Worm (Caenorhabditis elegans) whole organism, young adult: ENCODE data around the gene K10H10.6.

Source experiments
- C06A6.2 ChIP-seq: fragments of 200-800 bp; sonication (Bioruptor generic); conservative IDR thresholded peaks from 2 replicates; pipeline ENCODE4 v1.3.6; 2022; ENCODE audit warnings: missing genetic modification characterization, missing compliant biosample characterization
- C17E4.6 ChIP-seq: fragments of 200-800 bp; sonication (Bioruptor generic); IDR thresholded peaks from 2 replicates; pipeline ENCODE4 v1.3.6; 2022; ENCODE audit warnings: missing genetic modification reagents, missing genetic modification characterization, missing compliant biosample characterization
- D2030.7 ChIP-seq: fragments of 200-800 bp; sonication (Bioruptor generic); IDR thresholded peaks from 2 replicates; pipeline ENCODE4 v1.3.6; 2022; ENCODE audit warnings: missing genetic modification reagents, missing genetic modification characterization, missing compliant biosample characterization
- F22D6.2 ChIP-seq: sonication (generic microtip); optimal IDR thresholded peaks from 2 replicates; lab custom pipeline; 2016; ENCODE audit warnings: mild to moderate bottlenecking, missing genetic modification characterization, missing compliant biosample characterization
- F23B12.7 ChIP-seq: sonication (generic microtip); optimal IDR thresholded peaks from 2 replicates; lab custom pipeline; 2017; ENCODE audit warnings: missing genetic modification characterization, mild to moderate bottlenecking, missing compliant biosample characterization, antibody characterized with exemption, moderate library complexity; ENCODE audit not compliant: insufficient read depth
- F33H1.4 ChIP-seq: fragments of 200-800 bp; sonication (Bioruptor generic); IDR thresholded peaks from 2 replicates; pipeline ENCODE4 v1.3.6; 2022; ENCODE audit warnings: missing genetic modification reagents, missing genetic modification characterization, missing compliant biosample characterization
- F49E8.2 ChIP-seq: sonication (generic microtip); optimal IDR thresholded peaks from 3 replicates; lab custom pipeline; 2017; ENCODE audit warnings: missing genetic modification characterization, mild to moderate bottlenecking, missing compliant biosample characterization, antibody characterized with exemption, moderate library complexity; ENCODE audit not compliant: insufficient read depth
- K11D2.4 ChIP-seq: fragments of 200-800 bp; sonication (Bioruptor generic); IDR thresholded peaks from 2 replicates; pipeline ENCODE4 v1.3.6; 2022; ENCODE audit warnings: missing genetic modification reagents, missing genetic modification characterization, missing compliant biosample characterization
- aptf-2 ChIP-seq: fragments of 200-800 bp; sonication (Bioruptor generic); conservative IDR thresholded peaks from 2 replicates; pipeline ENCODE4 v1.3.6; 2022; ENCODE audit warnings: missing genetic modification reagents, missing genetic modification characterization, missing compliant biosample characterization
- cebp-2 ChIP-seq: fragments of 200-800 bp; sonication (Bioruptor generic); IDR thresholded peaks from 2 replicates; pipeline ENCODE4 v1.3.6; 2022; ENCODE audit warnings: missing genetic modification characterization, missing compliant biosample characterization
- ceh-100 ChIP-seq: fragments of 200-800 bp; sonication (Bioruptor generic); IDR thresholded peaks from 2 replicates; pipeline ENCODE4 v1.3.6; 2022; ENCODE audit warnings: missing genetic modification reagents, missing genetic modification characterization, missing compliant biosample characterization
- ceh-40 ChIP-seq: fragments of 200-800 bp; sonication (Bioruptor generic); IDR thresholded peaks from 2 replicates; pipeline ENCODE4 v1.3.6; 2022; ENCODE audit warnings: missing genetic modification characterization, missing compliant biosample characterization
- ceh-91 ChIP-seq: fragments of 200-800 bp; sonication (Bioruptor generic); IDR thresholded peaks from 2 replicates; pipeline ENCODE4 v1.3.6; 2022; ENCODE audit warnings: missing genetic modification reagents, missing genetic modification characterization, missing compliant biosample characterization
- die-1 ChIP-seq: sonication (generic microtip); optimal IDR thresholded peaks from 2 replicates; lab custom pipeline; 2016; ENCODE audit warnings: missing genotype, mild to moderate bottlenecking, missing genetic modification characterization, missing compliant biosample characterization
- dox-1 ChIP-seq: fragments of 200-800 bp; sonication (Bioruptor generic); IDR thresholded peaks from 2 replicates; pipeline ENCODE4 v1.3.6; 2022; ENCODE audit warnings: missing genetic modification reagents, missing genetic modification characterization, missing compliant biosample characterization
- dpl-1 ChIP-seq: fragments of 150-350 bp; optimal IDR thresholded peaks from 2 replicates; lab custom pipeline; 2014; ENCODE audit warnings: missing biosample characterization, missing genetic modification reagents, missing genetic modification characterization
- efl-1 ChIP-seq: fragments of 150-350 bp; optimal IDR thresholded peaks from 2 replicates; lab custom pipeline; 2014; ENCODE audit warnings: missing biosample characterization, missing genetic modification reagents, missing genetic modification characterization
- egl-18 ChIP-seq: fragments of 200-800 bp; sonication (Bioruptor generic); IDR thresholded peaks from 2 replicates; pipeline ENCODE4 v1.3.6; 2022; ENCODE audit warnings: missing genetic modification reagents, missing genetic modification characterization, missing compliant biosample characterization
- egrh-3 ChIP-seq: fragments of 200-800 bp; sonication (Bioruptor generic); IDR thresholded peaks from 2 replicates; pipeline ENCODE4 v1.3.6; 2022; ENCODE audit warnings: missing genetic modification reagents, missing genetic modification characterization, missing compliant biosample characterization
- him-1 ChIP-seq: sonication (generic microtip); optimal IDR thresholded peaks from 2 replicates; lab custom pipeline; 2016; ENCODE audit warnings: missing genotype, missing genetic modification reagents, missing genetic modification characterization, missing compliant biosample characterization
- hmg-1.2 ChIP-seq: fragments of 200-800 bp; sonication (Bioruptor generic); IDR thresholded peaks from 2 replicates; pipeline ENCODE4 v1.3.6; 2022; ENCODE audit warnings: missing genetic modification reagents, missing genetic modification characterization, missing compliant biosample characterization
- lin-35 ChIP-seq, 3 experiments: fragments of 150-350 bp in 2 of 3; sonication (generic microtip) in 1 of 3; optimal IDR thresholded peaks; 2 replicates each; lab custom pipeline; 2014 to 2018; ENCODE audit warnings: missing biosample characterization in 3 of 3, missing genetic modification characterization in 3 of 3, missing genetic modification reagents in 3 of 3
- lin-54 ChIP-seq: fragments of 200-800 bp; sonication (Bioruptor generic); optimal IDR thresholded peaks from 2 replicates; lab custom pipeline; 2018; ENCODE audit warnings: mild to moderate bottlenecking, missing genetic modification characterization, missing compliant biosample characterization
- lsl-1 ChIP-seq: fragments of 200-800 bp; sonication (Bioruptor generic); optimal IDR thresholded peaks from 2 replicates; lab custom pipeline; 2018; ENCODE audit warnings: mild to moderate bottlenecking, missing genetic modification characterization, moderate library complexity, missing compliant biosample characterization
- lsy-27 ChIP-seq: sonication (generic microtip); optimal IDR thresholded peaks from 2 replicates; lab custom pipeline; 2017; ENCODE audit warnings: missing genetic modification characterization, mild to moderate bottlenecking, missing compliant biosample characterization, antibody characterized with exemption, missing genotype, borderline replicate concordance; ENCODE audit not compliant: insufficient read depth
- madf-6 ChIP-seq: fragments of 200-800 bp; sonication (Bioruptor generic); IDR thresholded peaks from 2 replicates; pipeline ENCODE4 v1.3.6; 2022; ENCODE audit warnings: missing genetic modification reagents, missing genetic modification characterization, missing compliant biosample characterization
- madf-8 ChIP-seq: fragments of 200-800 bp; sonication (Bioruptor generic); conservative IDR thresholded peaks from 2 replicates; pipeline ENCODE4 v1.3.6; 2022; ENCODE audit warnings: missing genetic modification reagents, missing genetic modification characterization, missing compliant biosample characterization
- mcd-1 ChIP-seq: fragments of 200-800 bp; sonication (Bioruptor generic); IDR thresholded peaks from 2 replicates; pipeline ENCODE4 v1.3.6; 2022; ENCODE audit warnings: missing genetic modification reagents, missing genetic modification characterization, missing compliant biosample characterization
- nhr-179 ChIP-seq: sonication (generic microtip); optimal IDR thresholded peaks from 2 replicates; lab custom pipeline; 2016; ENCODE audit warnings: mild to moderate bottlenecking, missing genetic modification characterization, missing compliant biosample characterization
- pbrm-1 ChIP-seq: fragments of 200-800 bp; sonication (Bioruptor generic); IDR thresholded peaks from 2 replicates; pipeline ENCODE4 v1.3.6; 2022; ENCODE audit warnings: missing genetic modification reagents, missing genetic modification characterization, missing compliant biosample characterization
- rcor-1 ChIP-seq: fragments of 200-800 bp; sonication (Bioruptor generic); IDR thresholded peaks from 2 replicates; pipeline ENCODE4 v1.3.6; 2022; ENCODE audit warnings: missing genetic modification reagents, missing genetic modification characterization, missing compliant biosample characterization
- rpc-1 ChIP-seq, 2 experiments: fragments of 150-350 bp in 1 of 2; sonication (generic microtip) in 1 of 2; optimal IDR thresholded peaks; 2 replicates each; lab custom pipeline; 2014 to 2018; ENCODE audit warnings: missing biosample characterization in 1 of 2, missing genetic modification characterization in 1 of 2, missing genetic modification reagents in 1 of 2, missing genotype in 1 of 2
- sea-2 ChIP-seq: fragments of 200-800 bp; sonication (Bioruptor generic); IDR thresholded peaks from 2 replicates; pipeline ENCODE4 v1.3.6; 2022; ENCODE audit warnings: missing genetic modification characterization, missing compliant biosample characterization
- snpc-3.4 ChIP-seq: sonication (generic microtip); optimal IDR thresholded peaks from 2 replicates; lab custom pipeline; 2017; ENCODE audit warnings: missing genetic modification characterization, mild to moderate bottlenecking, missing compliant biosample characterization, antibody characterized with exemption, moderate library complexity, missing genotype, missing genetic modification reagents
- snpc-4 ChIP-seq, 5 experiments: fragments of 150-350 bp in 1 of 5; sonication (generic microtip) in 4 of 5; optimal IDR thresholded peaks; 2 replicates each; lab custom pipeline; 2014 to 2018; ENCODE audit warnings: missing genetic modification characterization in 5 of 5, missing biosample characterization in 3 of 5, antibody characterized with exemption in 2 of 5, mild to moderate bottlenecking in 2 of 5, missing compliant biosample characterization in 2 of 5, missing genotype in 2 of 5, moderate library complexity in 2 of 5, missing genetic modification reagents in 1 of 5
- tbp1 ChIP-seq: fragments of 200-800 bp; sonication (Bioruptor generic); optimal IDR thresholded peaks from 2 replicates; lab custom pipeline; 2018; ENCODE audit warnings: mild to moderate bottlenecking, missing genetic modification characterization, missing compliant biosample characterization
- tbx-9 ChIP-seq: sonication (generic microtip); optimal IDR thresholded peaks from 2 replicates; lab custom pipeline; 2016; ENCODE audit warnings: borderline replicate concordance, missing genetic modification characterization, inconsistent platforms, missing compliant biosample characterization
- unc-130 ChIP-seq: sonication (generic microtip); optimal IDR thresholded peaks from 2 replicates; lab custom pipeline; 2016; ENCODE audit warnings: missing genetic modification reagents, missing genetic modification characterization, missing compliant biosample characterization
- xnd-1 ChIP-seq: sonication (generic microtip); optimal IDR thresholded peaks from 2 replicates; lab custom pipeline; 2016; ENCODE audit warnings: missing genotype, missing genetic modification reagents, missing genetic modification characterization, missing compliant biosample characterization
- zfh-2 ChIP-seq: fragments of 200-800 bp; sonication (Bioruptor generic); conservative IDR thresholded peaks from 2 replicates; pipeline ENCODE4 v1.3.6; 2022; ENCODE audit warnings: missing genetic modification reagents, missing genetic modification characterization, missing compliant biosample characterization
- ztf-22 ChIP-seq: fragments of 200-800 bp; sonication (Bioruptor generic); optimal IDR thresholded peaks from 2 replicates; lab custom pipeline; 2018; ENCODE audit warnings: mild to moderate bottlenecking, missing genetic modification characterization, moderate library complexity, missing compliant biosample characterization
- ztf-26 ChIP-seq: sonication (generic microtip); optimal IDR thresholded peaks from 2 replicates; lab custom pipeline; 2017; ENCODE audit warnings: missing genetic modification characterization, missing compliant biosample characterization

Gene K10H10.6

ce11 chrII:14474700-14475099 is 28.4 kb upstream of the K10H10.6 start (continued):
- TF ChIP-seq rpc-1 (optimal IDR thresholded peaks at IDR 0.05; lab: Kevin White, UChicago): peak; percentile 50
- peak; percentile 70 for TF ChIP-seq rpc-1 (tag; optimal IDR thresholded peaks at IDR 0.05; lab: Kevin White, UChicago)
- TF ChIP-seq zfh-2 (GFP tag; lab: Robert Waterston, UW): no peak
- no peak for TF ChIP-seq tbx-9 (tag; lab: Kevin White, UChicago)
- no peak for TF ChIP-seq aptf-2
- TF ChIP-seq ztf-22: no peak
- no peak for TF ChIP-seq sea-2 (GFP tag; lab: Robert Waterston, UW)
- no peak for TF ChIP-seq cebp-2 (GFP tag; lab: Robert Waterston, UW)
- no peak for TF ChIP-seq F33H1.4
- no peak for TF ChIP-seq F22D6.2 (tag; lab: Kevin White, UChicago)
- TF ChIP-seq die-1 (tag; lab: Kevin White, UChicago): no peak
- no peak for TF ChIP-seq ceh-40 (GFP tag; lab: Robert Waterston, UW)
- TF ChIP-seq F49E8.2 (tag; lab: Kevin White, UChicago): no peak
- peak; percentile 39 for TF ChIP-seq hmg-1.2 (GFP tag; lab: Robert Waterston, UW)
- TF ChIP-seq C17E4.6 (GFP tag; lab: Robert Waterston, UW): no peak
- TF ChIP-seq lsy-27 (tag; lab: Kevin White, UChicago): no peak
- TF ChIP-seq snpc-3.4 (tag; lab: Kevin White, UChicago): no peak
- no peak for TF ChIP-seq egl-18 (GFP tag; lab: Robert Waterston, UW)
- peak; percentile 44 for TF ChIP-seq mcd-1 (GFP tag; lab: Robert Waterston, UW)
- TF ChIP-seq ceh-100 (GFP tag; lab: Robert Waterston, UW): no peak

- peak; percentile 92 for TF ChIP-seq efl-1 (GFP tag; lab: Kevin White, UChicago)
- TF ChIP-seq F23B12.7 (tag; lab: Kevin White, UChicago): peak; percentile 41
- TF ChIP-seq pbrm-1 (GFP tag; lab: Robert Waterston, UW): 0 out of 2 replicates have a peak, but pooled peaks have one; percentile 34
- no peak for TF ChIP-seq F22D6.2 (tag; lab: Kevin White, UChicago)
- peak; percentile 75 for TF ChIP-seq lsl-1
- peak; percentile 90 for TF ChIP-seq D2030.7 (GFP tag; lab: Robert Waterston, UW)
- TF ChIP-seq die-1 (tag; lab: Kevin White, UChicago): no peak
- TF ChIP-seq snpc-3.4 (tag; lab: Kevin White, UChicago): peak; percentile 36
- TF ChIP-seq mcd-1 (GFP tag; lab: Robert Waterston, UW): peak; percentile 94
- TF ChIP-seq egrh-3 (GFP tag; lab: Robert Waterston, UW): no peak
- TF ChIP-seq dox-1 (GFP tag; lab: Robert Waterston, UW): peak; percentile 67
- TF ChIP-seq him-1 (tag; lab: Kevin White, UChicago): peak; percentile 11
- no peak for TF ChIP-seq ztf-26 (tag; lab: Kevin White, UChicago)
- no peak for TF ChIP-seq snpc-4 (GFP tag; optimal IDR thresholded peaks at IDR 0.05; lab: Kevin White, UChicago)
- peak in 1 of 4 experiments; percentile 16 for TF ChIP-seq snpc-4 (tag; optimal IDR thresholded peaks at IDR 0.05; lab: Kevin White, UChicago)
- TF ChIP-seq C06A6.2: no peak
- peak; percentile 49 for TF ChIP-seq unc-130 (GFP tag; lab: Kevin White, UChicago)
- peak; percentile 26 for TF ChIP-seq tbp1
- peak; percentile 61 for TF ChIP-seq ceh-91 (GFP tag; lab: Robert Waterston, UW)
- TF ChIP-seq madf-6 (GFP tag; lab: Robert Waterston, UW): peak; percentile 80
- TF ChIP-seq dpl-1: peak; percentile 68
- peak; percentile 98 for TF ChIP-seq ceh-100 (GFP tag; lab: Robert Waterston, UW)
- peak; percentile 37 for TF ChIP-seq F49E8.2 (tag; lab: Kevin White, UChicago)
- no peak for TF ChIP-seq K11D2.4 (GFP tag; lab: Robert Waterston, UW)
- TF ChIP-seq lin-35 (GFP tag; optimal IDR thresholded peaks at IDR 0.05; lab: Kevin White, UChicago): peak in 2 of 3 experiments; percentile 11 to 55
- TF ChIP-seq rcor-1 (GFP tag; lab: Robert Waterston, UW): peak; percentile 67
- no peak for TF ChIP-seq nhr-179 (tag; lab: Kevin White, UChicago)
- peak; percentile 50 for TF ChIP-seq xnd-1 (tag; lab: Kevin White, UChicago)
- peak; percentile 39 for TF ChIP-seq madf-8 (GFP tag; lab: Robert Waterston, UW)
- peak; percentile 97 for TF ChIP-seq lin-54 (GFP tag; lab: Kevin White, UChicago)
- TF ChIP-seq F33H1.4: peak; percentile 75
Measured at ce11 chrII:14479583-14480245, 23.4 kb upstream of the K10H10.6 start, which contains the start of gene C13B4.1. TSS of gene C13B4.1 (minus strand) at chrII:14479633.
